Worm (Caenorhabditis elegans) whole organism, L3 larva: Measurements from ENCODE around the gene Y57G11A.5.

ENCODE experiments used
- R02D3.7 ChIP-seq: fragments of 150-350 bp; optimal IDR thresholded peaks from 2 replicates; lab custom pipeline; 2014; ENCODE audit warnings: missing biosample characterization, missing genetic modification characterization
- ama-1 ChIP-seq: fragments of 150-350 bp; optimal IDR thresholded peaks from 2 replicates; lab custom pipeline; 2018
- ceh-82 ChIP-seq: fragments of 150-350 bp; optimal IDR thresholded peaks from 2 replicates; lab custom pipeline; 2014; ENCODE audit warnings: missing biosample characterization, missing genetic modification characterization
- ceh-9 ChIP-seq: sonication (generic microtip); optimal IDR thresholded peaks from 2 replicates; lab custom pipeline; 2018; ENCODE audit warnings: missing biosample characterization, missing genetic modification characterization
- egl-5 ChIP-seq: fragments of 150-350 bp; optimal IDR thresholded peaks from 2 replicates; lab custom pipeline; 2017; ENCODE audit warnings: missing biosample characterization, missing genetic modification reagents, missing genetic modification characterization, inconsistent platforms
- elt-1 ChIP-seq: fragments of 150-350 bp; optimal IDR thresholded peaks from 2 replicates; lab custom pipeline; 2014; ENCODE audit warnings: missing biosample characterization, missing genetic modification characterization
- elt-2 ChIP-seq: sonication (generic microtip); optimal IDR thresholded peaks from 2 replicates; lab custom pipeline; 2016; ENCODE audit warnings: missing genetic modification reagents, mild to moderate bottlenecking, missing genetic modification characterization, missing compliant biosample characterization
- eor-1 ChIP-seq, 2 experiments: fragments of 150-350 bp; optimal IDR thresholded peaks; 2 replicates each; lab custom pipeline; 2014 to 2018; ENCODE audit warnings: missing biosample characterization in 2 of 2, missing genetic modification characterization in 2 of 2
- fkh-10 ChIP-seq: sonication (generic microtip); optimal IDR thresholded peaks from 2 replicates; lab custom pipeline; 2017; ENCODE audit warnings: missing biosample characterization, missing genetic modification reagents, missing genetic modification characterization
- fkh-2 ChIP-seq: fragments of 150-350 bp; optimal IDR thresholded peaks from 2 replicates; lab custom pipeline; 2014; ENCODE audit warnings: missing biosample characterization, missing genetic modification reagents, missing genetic modification characterization
- fos-1 ChIP-seq: fragments of 150-350 bp; optimal IDR thresholded peaks from 2 replicates; lab custom pipeline; 2014; ENCODE audit warnings: missing biosample characterization, missing genetic modification characterization
- hmg-11 ChIP-seq: sonication (generic microtip); optimal IDR thresholded peaks from 2 replicates; lab custom pipeline; 2016; ENCODE audit warnings: missing genetic modification characterization, missing compliant biosample characterization
- jun-1 ChIP-seq: fragments of 150-350 bp; optimal IDR thresholded peaks from 2 replicates; lab custom pipeline; 2014; ENCODE audit warnings: missing biosample characterization, missing genetic modification reagents, missing genetic modification characterization
- lin-39 ChIP-seq: fragments of 150-350 bp; optimal IDR thresholded peaks from 2 replicates; lab custom pipeline; 2018; ENCODE audit warnings: missing biosample characterization, missing genetic modification reagents, missing genetic modification characterization
- lsy-12 ChIP-seq: sonication (generic microtip); optimal IDR thresholded peaks from 2 replicates; lab custom pipeline; 2016; ENCODE audit warnings: mild to moderate bottlenecking, missing genetic modification characterization, missing compliant biosample characterization
- mml-1 ChIP-seq: fragments of 150-350 bp; sonication (generic microtip); optimal IDR thresholded peaks from 3 replicates; lab custom pipeline; 2014; ENCODE audit warnings: missing biosample characterization, missing genetic modification characterization
- nfya-1 ChIP-seq: sonication (generic microtip); optimal IDR thresholded peaks from 2 replicates; lab custom pipeline; 2017; ENCODE audit warnings: missing genetic modification characterization, mild to moderate bottlenecking, missing compliant biosample characterization, antibody characterized with exemption, moderate library complexity; ENCODE audit not compliant: insufficient read depth
- nhr-11 ChIP-seq: fragments of 150-350 bp; optimal IDR thresholded peaks from 2 replicates; lab custom pipeline; 2014; ENCODE audit warnings: missing biosample characterization, missing genetic modification characterization
- nhr-237 ChIP-seq: fragments of 150-350 bp; optimal IDR thresholded peaks from 2 replicates; lab custom pipeline; 2014; ENCODE audit warnings: missing biosample characterization, missing genetic modification characterization
- nhr-28 ChIP-seq: fragments of 150-350 bp; optimal IDR thresholded peaks from 2 replicates; lab custom pipeline; 2014; ENCODE audit warnings: missing biosample characterization, missing genetic modification characterization
- nhr-43 ChIP-seq: sonication (generic microtip); optimal IDR thresholded peaks from 2 replicates; lab custom pipeline; 2016; ENCODE audit warnings: mild to moderate bottlenecking, missing genetic modification characterization, missing compliant biosample characterization; ENCODE audit not compliant: poor library complexity, severe bottlenecking
- nhr-67 ChIP-seq: fragments of 150-350 bp; optimal IDR thresholded peaks from 2 replicates; lab custom pipeline; 2014; ENCODE audit warnings: missing biosample characterization, missing genetic modification characterization
- nhr-76 ChIP-seq: fragments of 150-350 bp; sonication (generic microtip); optimal IDR thresholded peaks from 5 replicates; lab custom pipeline; 2014; ENCODE audit warnings: missing biosample characterization, missing genetic modification characterization
- pha-4 ChIP-seq: fragments of 150-350 bp; optimal IDR thresholded peaks from 2 replicates; lab custom pipeline; 2014; ENCODE audit warnings: missing biosample characterization, missing genetic modification reagents, missing genetic modification characterization
- pqm-1 ChIP-seq: fragments of 150-350 bp; optimal IDR thresholded peaks from 2 replicates; lab custom pipeline; 2017; ENCODE audit warnings: missing biosample characterization, missing genetic modification characterization, inconsistent platforms
- skn-1 ChIP-seq: fragments of 150-350 bp; optimal IDR thresholded peaks from 2 replicates; lab custom pipeline; 2014; ENCODE audit warnings: missing biosample characterization, missing genetic modification characterization
- snpc-4 ChIP-seq: fragments of 150-350 bp; optimal IDR thresholded peaks from 2 replicates; lab custom pipeline; 2014; ENCODE audit warnings: missing biosample characterization, missing genetic modification characterization
- unc-39 ChIP-seq: sonication (generic microtip); optimal IDR thresholded peaks from 4 replicates; lab custom pipeline; 2017; ENCODE audit warnings: missing biosample characterization, missing genetic modification characterization
- ztf-11 ChIP-seq: fragments of 150-350 bp; optimal IDR thresholded peaks from 2 replicates; lab custom pipeline; 2014; ENCODE audit warnings: missing biosample characterization, missing genetic modification characterization
- ztf-4 ChIP-seq: fragments of 150-350 bp; optimal IDR thresholded peaks from 2 replicates; lab custom pipeline; 2014; ENCODE audit warnings: missing biosample characterization, missing genetic modification characterization

The Y57G11A.5 gene

DNA sequence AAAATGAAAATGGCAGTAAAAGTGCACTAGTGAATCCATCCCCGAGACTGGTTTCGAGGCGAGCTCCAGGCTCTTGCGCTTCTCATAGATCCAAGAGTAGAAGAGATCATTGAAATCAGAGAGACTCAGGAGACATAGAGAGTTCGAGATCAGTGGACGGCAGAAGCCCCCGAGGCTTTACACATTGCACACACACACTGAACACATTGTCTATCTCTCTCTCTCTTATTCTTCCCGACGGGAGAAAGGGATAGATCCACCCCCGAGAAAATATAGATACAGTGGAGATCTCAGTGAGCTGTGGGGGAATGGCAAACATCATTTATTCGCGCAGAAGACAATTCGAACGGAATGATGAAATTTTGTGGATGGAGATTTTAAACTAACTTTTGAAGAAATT lies 5.3 kb downstream of the Y57G11A.5 start:
- no peak for TF ChIP-seq egl-5
- TF ChIP-seq eor-1 (tag; optimal IDR thresholded peaks at IDR 0.05; lab: Kevin White, UChicago) = no peak
- TF ChIP-seq pha-4 (tag; lab: Kevin White, UChicago) = peak; percentile 20
- TF ChIP-seq fos-1 (tag; lab: Kevin White, UChicago) = no peak
- no peak for TF ChIP-seq skn-1 (tag; lab: Kevin White, UChicago)

DNA sequence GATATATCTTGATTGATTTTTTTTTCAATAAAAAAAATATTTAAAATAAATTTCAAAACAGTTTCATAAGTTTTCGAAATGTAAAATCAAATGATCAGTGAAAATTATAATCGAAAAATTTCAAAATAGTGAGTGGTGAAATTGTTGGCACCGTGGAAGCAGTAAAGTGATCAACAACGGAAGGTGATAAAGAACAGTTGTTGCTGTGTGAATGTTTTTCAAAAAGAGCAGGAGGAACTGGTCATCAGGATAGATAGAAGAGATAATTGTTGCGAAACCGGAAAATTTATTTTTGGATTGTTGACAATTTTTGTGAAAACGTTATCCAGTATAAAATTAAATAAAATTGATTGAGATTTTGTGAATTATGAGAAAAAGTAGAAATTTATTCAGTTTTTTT lies 6.3 kb downstream of the Y57G11A.5 start:
- TF ChIP-seq nhr-11 (tag; lab: Kevin White, UChicago) (no peak), ztf-11 (no peak), jun-1 (no peak), nhr-237 (tag; lab: Kevin White, UChicago) (no peak), elt-1 (tag; lab: Kevin White, UChicago) (no peak), ztf-4 (no peak), lsy-12 (tag; lab: Kevin White, UChicago) (no peak), fkh-10 (GFP tag; lab: Kevin White, UChicago) (no peak), nhr-67 (tag; lab: Kevin White, UChicago) (no peak), fkh-2 (tag; lab: Kevin White, UChicago) (no peak), nhr-43 (tag; lab: Kevin White, UChicago) (no peak), eor-1 (tag; optimal IDR thresholded peaks at IDR 0.05; lab: Kevin White, UChicago) (no peak)

DNA sequence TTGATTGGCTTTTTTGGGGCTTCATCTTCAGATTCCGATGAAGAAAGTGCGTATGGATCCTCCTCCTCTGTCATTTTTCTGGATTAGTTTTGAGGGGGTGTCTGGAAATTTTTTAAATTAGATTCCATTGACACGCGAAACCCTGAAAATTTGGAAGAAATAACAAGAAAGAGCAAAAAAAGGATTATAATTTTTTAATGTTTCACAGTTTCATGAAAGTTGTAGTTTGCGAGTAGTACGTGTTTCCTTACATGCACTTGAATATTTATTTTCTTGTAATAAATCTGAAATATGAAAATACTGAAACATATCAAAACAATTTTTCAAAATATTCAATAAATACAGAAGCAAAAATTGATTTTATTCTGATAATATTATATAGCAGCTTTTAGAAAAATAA lies 7.2 kb downstream of the Y57G11A.5 start, which contains the start of gene tag-273:
Gene tag-273 (minus strand): TSS at position 101 of the 400 bp plus-strand sequence.
- TF ChIP-seq nhr-28 (tag; lab: Kevin White, UChicago) = no peak
- no peak for TF ChIP-seq ztf-11
- TF ChIP-seq mml-1 (tag; lab: Kevin White, UChicago) = no peak
- TF ChIP-seq ceh-9 (tag; lab: Kevin White, UChicago) = no peak

DNA sequence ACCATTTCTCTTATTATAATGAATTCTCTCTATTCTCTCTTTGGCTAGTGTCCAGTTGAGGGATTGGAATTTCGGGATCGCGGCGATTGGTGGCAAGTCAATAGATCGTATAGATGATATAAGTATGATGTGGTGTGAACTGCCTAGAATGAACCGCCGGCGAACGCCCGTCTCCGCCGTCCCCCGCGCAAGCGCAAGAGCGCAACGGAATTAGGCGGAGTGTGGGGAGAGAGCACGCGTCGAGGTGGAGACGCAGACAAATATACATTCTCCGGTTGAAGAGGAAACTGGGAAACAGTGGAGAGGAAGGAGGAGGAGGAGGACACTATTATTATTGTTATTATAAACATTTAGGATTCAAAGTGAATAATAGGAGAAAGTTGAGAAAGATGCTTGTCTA lies 15.8 kb downstream of the Y57G11A.5 start:
- TF ChIP-seq snpc-4 (no peak), hmg-11 (tag; lab: Kevin White, UChicago) (peak; percentile 51)

DNA sequence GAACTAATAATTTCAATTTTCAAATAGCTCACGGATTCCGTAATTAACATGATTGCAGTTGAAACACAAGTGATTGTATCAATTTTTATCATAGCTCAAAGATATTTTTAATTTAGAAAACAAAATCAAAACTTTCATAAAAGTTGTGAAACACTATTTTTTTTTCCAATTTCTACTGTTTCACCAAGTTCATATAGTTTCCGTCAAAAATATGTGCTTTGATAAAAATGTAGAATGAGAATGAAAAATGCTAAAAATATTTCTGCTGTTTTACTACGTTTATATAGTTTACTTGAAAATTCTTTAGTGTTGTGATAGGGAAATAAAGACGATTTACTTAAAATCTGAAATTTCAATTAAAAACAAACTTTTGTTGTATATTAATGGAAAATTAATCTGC lies 16.8 kb downstream of the Y57G11A.5 start:
- TF ChIP-seq nhr-237 (tag; lab: Kevin White, UChicago) (no peak), skn-1 (tag; lab: Kevin White, UChicago) (no peak), ceh-82 (tag; lab: Kevin White, UChicago) (no peak), unc-39 (tag; lab: Kevin White, UChicago) (no peak), fos-1 (tag; lab: Kevin White, UChicago) (no peak), snpc-4 (no peak), R02D3.7 (tag; lab: Kevin White, UChicago) (no peak)

DNA sequence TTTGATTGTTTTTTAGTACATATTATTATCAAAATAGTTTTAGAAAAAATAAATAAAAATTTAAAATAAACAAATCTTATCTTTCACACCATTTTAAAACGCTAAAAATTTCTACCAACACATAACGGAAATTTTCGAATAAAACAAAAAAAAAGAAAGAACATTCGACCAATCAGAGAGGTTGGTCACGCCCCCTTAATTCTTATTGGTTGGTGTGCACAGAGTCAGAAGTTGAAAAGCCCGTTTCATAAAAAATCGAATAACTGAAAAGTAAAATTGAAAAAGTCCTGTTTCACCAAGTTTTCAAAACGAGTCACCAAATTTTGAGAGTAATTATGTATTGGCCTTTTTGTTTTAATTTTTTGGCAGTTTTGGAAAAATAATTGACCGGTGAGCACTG lies 21.2 kb downstream of the Y57G11A.5 start:
- no peak for TF ChIP-seq elt-2
- peak; percentile 79 for TF ChIP-seq nfya-1 (tag; lab: Kevin White, UChicago)
- TF ChIP-seq nhr-67 (tag; lab: Kevin White, UChicago) = no peak
- TF ChIP-seq lin-39 = no peak
- no peak for TF ChIP-seq fos-1 (tag; lab: Kevin White, UChicago)
- TF ChIP-seq ceh-82 (tag; lab: Kevin White, UChicago) = no peak
- no peak for TF ChIP-seq nhr-76 (tag; lab: Kevin White, UChicago)
- TF ChIP-seq egl-5 = no peak
- no peak for TF ChIP-seq ama-1 (lab: Kevin White, UChicago)

DNA sequence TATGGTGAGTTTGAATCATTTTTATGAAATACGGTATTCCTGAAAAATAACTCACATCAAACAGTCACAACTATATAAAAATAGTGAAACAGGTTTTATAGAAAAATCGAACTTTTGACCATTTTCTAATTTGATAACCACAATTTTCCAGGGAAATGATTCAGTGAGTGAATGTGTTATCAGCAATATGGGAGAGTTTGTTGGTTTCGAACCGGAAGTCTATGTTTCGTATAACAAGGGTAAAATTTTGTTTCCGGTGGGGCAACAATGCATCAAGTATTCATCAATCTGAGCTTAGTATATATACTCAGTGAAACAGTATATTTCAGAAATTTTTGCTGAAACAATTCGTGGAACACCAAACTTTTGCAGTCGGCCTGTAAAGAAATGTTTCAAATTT lies 28.9 kb downstream of the Y57G11A.5 start:
- TF ChIP-seq fos-1 (tag; lab: Kevin White, UChicago) = no peak
- TF ChIP-seq pqm-1 (tag; lab: Kevin White, UChicago) = peak; percentile 12
- peak; percentile 29 for TF ChIP-seq elt-2
